Worm (Caenorhabditis elegans): ENCODE measurements around the gene C35C5.10.

DNA sequence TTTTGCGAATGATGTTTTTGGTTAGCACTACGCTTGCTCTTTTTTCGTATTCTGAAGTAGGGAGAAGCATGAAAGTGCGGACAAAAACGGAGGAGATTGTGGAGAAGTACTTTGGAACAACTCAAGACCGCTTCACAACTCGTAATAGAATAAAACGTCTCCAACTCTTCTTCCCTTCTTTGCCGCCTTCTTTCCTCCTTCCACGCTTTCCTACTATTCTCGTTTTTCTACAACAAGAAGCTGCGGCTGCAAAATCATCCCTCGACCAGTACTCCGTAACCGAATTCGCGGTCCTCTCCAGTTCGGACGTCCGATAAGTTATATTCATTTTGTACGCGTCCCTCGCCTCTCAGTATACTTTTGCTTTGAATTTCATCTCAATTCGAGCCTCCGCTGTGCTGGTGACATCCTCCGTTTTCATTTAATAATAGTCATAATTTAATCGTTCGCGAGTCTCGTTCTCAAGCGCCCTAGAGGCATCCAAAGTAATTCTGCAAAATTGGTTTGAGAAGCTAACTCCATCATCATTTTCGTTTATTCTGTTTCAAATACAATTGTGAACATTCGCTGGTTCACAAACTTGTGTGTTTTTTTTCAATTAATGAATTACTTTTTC, 13.8 kb downstream of the C35C5.10 start:
- TF ChIP-seq nhr-237 (tag; optimal IDR thresholded peaks at IDR 0.05) (no peak), ZK546.5 (tag; optimal IDR thresholded peaks at IDR 0.05) (no peak), fkh-10 (GFP tag; optimal IDR thresholded peaks at IDR 0.05) (peak; percentile 78), madf-5 (GFP tag; IDR thresholded peaks at IDR 0.05) (no peak), egl-27 (tag; optimal IDR thresholded peaks at IDR 0.05) (no peak), Y105C5A.15 (GFP tag; IDR thresholded peaks at IDR 0.05) (no peak), nhr-77 (tag; optimal IDR thresholded peaks at IDR 0.05) (no peak), nhr-76 (tag; optimal IDR thresholded peaks at IDR 0.05) (no peak), snpc-4 (tag; optimal IDR thresholded peaks at IDR 0.05) (no peak), ces-1 (GFP tag; optimal IDR thresholded peaks at IDR 0.05) (peak; percentile 23), nhr-11 (tag; optimal IDR thresholded peaks at IDR 0.05) (no peak), ama-1 (optimal IDR thresholded peaks at IDR 0.05) (no peak), hmg-1.1 (GFP tag; IDR thresholded peaks at IDR 0.05) (no peak), ceh-44 (GFP tag; IDR thresholded peaks at IDR 0.05) (no peak)
